Worm (Caenorhabditis elegans): Measurements from ENCODE around the gene Y6G8.6.
"Not testable (repeated sequence)": the region's sequence is repeated elsewhere in the genome, so short reads cannot be mapped to it uniquely, and the experiment has no call there.

ce11 chrV:17584352-17584843 is 32.3 kb downstream of the Y6G8.6 start, which contains the start of gene fbxa-133:
- not testable (repeated sequence) for TF ChIP-seq nhr-11 (tag; optimal IDR thresholded peaks at IDR 0.05); zag-1 (tag; optimal IDR thresholded peaks at IDR 0.05); cey-2 (tag; optimal IDR thresholded peaks at IDR 0.05; ENCODE audit: borderline replicate concordance, insufficient read depth); ztf-11 (tag; optimal IDR thresholded peaks at IDR 0.05); lin-13 (GFP tag; optimal IDR thresholded peaks at IDR 0.05); F49E8.2 (tag; optimal IDR thresholded peaks at IDR 0.05; ENCODE audit: borderline replicate concordance); ama-1 (optimal IDR thresholded peaks at IDR 0.05); skn-1 (tag; optimal IDR thresholded peaks at IDR 0.05)

Measured in whole organism, L4 larva.